Worm (Caenorhabditis elegans) whole organism, L4 larva: ENCODE measurements around the gene catp-8.
A peak's percentile ranks its signal among the peaks of the same experiment; 100 is the strongest.

ENCODE experiments used
- F44E2.7 ChIP-seq: fragments of 200-800 bp; sonication (Bioruptor generic); IDR thresholded peaks from 2 replicates; pipeline ENCODE4 v2.1.2; 2022; ENCODE audit warnings: missing genetic modification characterization, missing compliant biosample characterization
- arid-1 ChIP-seq: fragments of 200-800 bp; sonication (Bioruptor generic); conservative IDR thresholded peaks from 2 replicates; pipeline ENCODE4 v1.3.6; 2022; ENCODE audit warnings: missing genetic modification reagents, missing genetic modification characterization, missing compliant biosample characterization
- ceh-44 ChIP-seq: fragments of 200-800 bp; sonication (Bioruptor generic); IDR thresholded peaks from 2 replicates; pipeline ENCODE4 v1.3.6; 2022; ENCODE audit warnings: missing genetic modification reagents, missing genetic modification characterization, missing compliant biosample characterization
- ceh-62 ChIP-seq: sonication (generic microtip); optimal IDR thresholded peaks from 2 replicates; lab custom pipeline; 2017; ENCODE audit warnings: missing biosample characterization, missing genetic modification characterization
- ceh-82 ChIP-seq: sonication (generic microtip); optimal IDR thresholded peaks from 2 replicates; lab custom pipeline; 2017; ENCODE audit warnings: missing biosample characterization, missing genetic modification characterization
- ces-1 ChIP-seq: fragments of 150-350 bp; sonication (generic microtip); optimal IDR thresholded peaks from 4 replicates; lab custom pipeline; 2014; ENCODE audit warnings: missing biosample characterization, missing genetic modification reagents, missing genetic modification characterization
- ctbp-1 ChIP-seq: fragments of 200-800 bp; sonication (Bioruptor generic); IDR thresholded peaks from 2 replicates; pipeline ENCODE4 v1.3.6; 2022; ENCODE audit warnings: missing genetic modification reagents, missing genetic modification characterization, missing compliant biosample characterization
- daf-19 ChIP-seq: fragments of 200-800 bp; sonication (Bioruptor generic); conservative IDR thresholded peaks from 2 replicates; pipeline ENCODE4 v1.3.6; 2022; ENCODE audit warnings: missing genetic modification characterization, missing compliant biosample characterization
- hmg-1.1 ChIP-seq: fragments of 200-800 bp; sonication (Bioruptor generic); IDR thresholded peaks from 2 replicates; pipeline ENCODE4 v1.3.6; 2022; ENCODE audit warnings: missing genetic modification reagents, missing genetic modification characterization, missing compliant biosample characterization
- lim-7 ChIP-seq: fragments of 200-800 bp; sonication (Bioruptor generic); IDR thresholded peaks from 2 replicates; pipeline ENCODE4 v1.3.6; 2022; ENCODE audit warnings: missing genetic modification characterization, missing compliant biosample characterization
- lin-13 ChIP-seq: fragments of 150-350 bp; optimal IDR thresholded peaks from 2 replicates; lab custom pipeline; 2014; ENCODE audit warnings: missing biosample characterization, missing genetic modification reagents, missing genetic modification characterization
- mxl-3 ChIP-seq: fragments of 200-800 bp; sonication (Bioruptor generic); optimal IDR thresholded peaks from 2 replicates; lab custom pipeline; 2018; ENCODE audit warnings: mild to moderate bottlenecking, missing genetic modification characterization, missing compliant biosample characterization
- nhr-102 ChIP-seq: sonication (generic microtip); optimal IDR thresholded peaks from 2 replicates; lab custom pipeline; 2016; ENCODE audit warnings: mild to moderate bottlenecking, missing genetic modification characterization, moderate library complexity, missing compliant biosample characterization
- nhr-237 ChIP-seq: sonication (generic microtip); optimal IDR thresholded peaks from 2 replicates; lab custom pipeline; 2017; ENCODE audit warnings: missing biosample characterization, missing genetic modification characterization
- sdz-12 ChIP-seq: fragments of 200-800 bp; sonication (Bioruptor generic); optimal IDR thresholded peaks from 2 replicates; lab custom pipeline; 2018; ENCODE audit warnings: mild to moderate bottlenecking, missing genetic modification characterization, missing compliant biosample characterization
- snpc-4 ChIP-seq: fragments of 150-350 bp; optimal IDR thresholded peaks from 2 replicates; lab custom pipeline; 2014; ENCODE audit warnings: missing biosample characterization, missing genetic modification characterization
- tra-1 ChIP-seq: fragments of 200-800 bp; sonication (Bioruptor generic); IDR thresholded peaks from 2 replicates; pipeline ENCODE4 v1.3.6; 2022; ENCODE audit warnings: missing genetic modification reagents, missing genetic modification characterization, missing compliant biosample characterization
- unc-62 ChIP-seq, 3 experiments: fragments of 150-350 bp in 1 of 3; sonication (generic microtip); optimal IDR thresholded peaks in 2 of 3; peaks in 1 of 3; 1 replicate in 1 of 3; 2 replicates in 2 of 3; lab custom pipeline; 2014 to 2017; ENCODE audit warnings: missing biosample characterization in 3 of 3, missing genetic modification characterization in 3 of 3, missing genetic modification reagents in 3 of 3, missing genotype in 1 of 3
- zag-1 ChIP-seq: fragments of 150-350 bp; optimal IDR thresholded peaks from 2 replicates; lab custom pipeline; 2014; ENCODE audit warnings: missing biosample characterization, missing genetic modification characterization
- zfp-3 ChIP-seq: fragments of 200-800 bp; sonication (Bioruptor generic); conservative IDR thresholded peaks from 2 replicates; pipeline ENCODE4 v1.3.6; 2022; ENCODE audit warnings: missing genetic modification reagents, missing genetic modification characterization, missing compliant biosample characterization

The catp-8 gene

ce11 chrIV:11433709-11434108, 45.3 kb downstream of the catp-8 start (continued):
- no peak for TF ChIP-seq arid-1 (GFP tag; lab: Robert Waterston, UW)

ce11 chrIV:11431448-11431847, 47.6 kb downstream of the catp-8 start:
- TF ChIP-seq ces-1 (GFP tag; lab: Kevin White, UChicago) (peak; percentile 28), lin-13 (GFP tag; lab: Kevin White, UChicago) (no peak), ctbp-1 (0 out of 2 replicates have a peak, but pooled peaks have one; percentile 28), ceh-44 (no peak)

- TF ChIP-seq mxl-3 (GFP tag; lab: Kevin White, UChicago) (no peak), snpc-4 (no peak), zag-1 (no peak), zfp-3 (GFP tag; lab: Robert Waterston, UW) (no peak), nhr-102 (tag; lab: Kevin White, UChicago) (no peak), nhr-237 (tag; lab: Kevin White, UChicago) (no peak), ceh-82 (tag; lab: Kevin White, UChicago) (no peak), ctbp-1 (no peak), ceh-62 (tag; lab: Kevin White, UChicago) (no peak), arid-1 (GFP tag; lab: Robert Waterston, UW) (no peak), lim-7 (GFP tag; lab: Robert Waterston, UW) (no peak), F44E2.7 (GFP tag; lab: Robert Waterston, UW) (no peak), sdz-12 (GFP tag; lab: Kevin White, UChicago) (no peak), tra-1 (GFP tag; lab: Robert Waterston, UW) (no peak), hmg-1.1 (GFP tag; lab: Robert Waterston, UW) (no peak)
These were observed 53.6 kb downstream of the catp-8 start, which contains the start of gene kin-4 for ce11 chrIV:11425442-11425841. kin-4 (plus strand) TSS chrIV:11425742.

ce11 chrIV:11424830-11425229, 54.2 kb downstream of the catp-8 start, which contains the start of gene F22B3.8:
F22B3.8 (minus strand) TSS chrIV:11424930.
- peak in 1 of 2 experiments; percentile 39 for TF ChIP-seq unc-62 (GFP tag; optimal IDR thresholded peaks at IDR 0.05 in 1 of 2; lab: Kevin White, UChicago)
- TF ChIP-seq unc-62 (tag; optimal IDR thresholded peaks at IDR 0.05; lab: Kevin White, UChicago): no peak
- TF ChIP-seq daf-19: no peak
- TF ChIP-seq, all 104 proteins: peak for 1
